Fruit fly (Drosophila melanogaster): ENCODE results near the gene Pex14.

Pex14 gene

dm6 chr3L:20798325-20798846 lies 19.8 kb downstream of the Pex14 start, which contains the start of the genes CG3698 and tzn (continued):
- no peak for TF ChIP-seq CG1621 (tag; optimal IDR thresholded peaks at IDR 0.05)
- no peak for TF ChIP-seq Ets21C (GFP tag; optimal IDR thresholded peaks at IDR 0.05)
- peak in 1 of 2 experiments; percentile 90 for TF ChIP-seq salr (GFP tag; optimal IDR thresholded peaks at IDR 0.05)
- TF ChIP-seq Hr4 (GFP tag; optimal IDR thresholded peaks at IDR 0.05): no peak
- TF ChIP-seq CG11294 (GFP tag; IDR thresholded peaks at IDR 0.05): peak; percentile 47
- TF ChIP-seq Hr38 (GFP tag; optimal IDR thresholded peaks at IDR 0.05): no peak
- TF ChIP-seq CG31627 (GFP tag; optimal IDR thresholded peaks at IDR 0.05): peak; percentile 83
- TF ChIP-seq CG8119 (GFP tag; IDR thresholded peaks at IDR 0.05): no peak
- peak; percentile 85 for TF ChIP-seq CG34406 (GFP tag; optimal IDR thresholded peaks at IDR 0.05)
- TF ChIP-seq ss (GFP tag; optimal IDR thresholded peaks at IDR 0.05): no peak
- TF ChIP-seq OdsH (GFP tag; optimal IDR thresholded peaks at IDR 0.05): no peak
- peak; percentile 75 for TF ChIP-seq CG8319 (GFP tag; optimal IDR thresholded peaks at IDR 0.05)
- TF ChIP-seq dac (GFP tag; optimal IDR thresholded peaks at IDR 0.05): peak; percentile 57
- TF ChIP-seq Eip75B (GFP tag; optimal IDR thresholded peaks at IDR 0.05): no peak
- TF ChIP-seq CG6808 (GFP tag; optimal IDR thresholded peaks at IDR 0.05): no peak
- TF ChIP-seq esn (GFP tag; optimal IDR thresholded peaks at IDR 0.05): peak; percentile 87

dm6 chr3L:20800208-20800607 lies 21.6 kb downstream of the Pex14 start, which contains the start of gene Spc105R:
Gene Spc105R, plus strand, starts transcription at chr3L:20800410.
- no peak for TF ChIP-seq Sox15 (GFP tag; optimal IDR thresholded peaks at IDR 0.05)

DNA sequence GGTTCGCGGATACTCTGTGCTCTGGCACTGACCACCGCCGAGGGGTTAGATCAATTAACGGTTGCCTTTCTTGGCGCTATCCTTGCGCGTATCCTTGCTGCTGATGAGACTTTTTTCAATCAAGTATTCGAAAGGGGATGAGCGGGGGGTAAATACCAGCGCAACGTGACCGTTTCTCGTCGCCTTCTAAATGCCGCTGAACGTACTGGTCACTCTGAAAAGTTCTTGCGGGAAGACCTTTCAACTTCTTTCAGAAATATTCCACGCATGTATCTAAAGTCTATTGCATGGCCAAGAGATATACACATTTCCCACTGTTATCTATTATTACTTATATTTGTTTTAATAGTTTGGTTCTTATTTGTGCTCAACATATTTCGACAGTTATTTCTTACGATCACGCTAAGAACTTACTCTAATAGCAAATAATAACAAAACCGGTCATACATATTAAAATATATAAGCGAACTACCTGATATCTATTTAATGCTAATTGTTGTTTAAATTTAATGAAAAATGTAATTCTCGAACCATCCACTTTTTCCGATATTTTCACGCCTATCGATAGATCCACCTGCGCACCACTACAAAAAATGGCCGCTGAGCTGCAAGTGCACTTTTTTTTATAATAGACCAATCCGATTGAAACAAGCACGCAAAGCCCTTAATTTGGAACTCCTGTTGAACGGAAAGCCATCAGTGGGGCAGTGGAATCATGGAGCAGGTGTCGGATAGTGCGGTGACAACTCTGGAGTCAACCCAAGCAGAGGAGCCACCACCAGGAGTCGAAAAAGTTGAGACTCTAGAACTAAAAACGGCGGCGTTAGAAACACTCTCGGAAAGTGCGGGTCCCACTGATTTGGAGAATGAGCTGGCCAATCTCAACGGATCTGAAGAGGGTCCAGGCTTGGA lies 30.7 kb downstream of the Pex14 start, which contains the start of the genes CG3634 and HIPP1:
TSS of gene CG3634 (minus strand) at position 185 of the 912 bp plus-strand sequence.
TSS of gene HIPP1 (plus strand) at position 582 of the 912 bp plus-strand sequence.
- TF ChIP-seq achi (GFP tag; optimal IDR thresholded peaks at IDR 0.05): no peak
- TF ChIP-seq CG34406 (GFP tag; optimal IDR thresholded peaks at IDR 0.05): no peak
- no peak for TF ChIP-seq CG6163 (GFP tag; IDR thresholded peaks at IDR 0.05)
- no peak for TF ChIP-seq net (GFP tag; optimal IDR thresholded peaks at IDR 0.05)
- TF ChIP-seq CG1621 (tag; optimal IDR thresholded peaks at IDR 0.05): peak; percentile 60
- TF ChIP-seq CG3032 (tag; optimal IDR thresholded peaks at IDR 0.05): peak; percentile 10
- TF ChIP-seq esn (GFP tag; optimal IDR thresholded peaks at IDR 0.05): peak; percentile 37
- TF ChIP-seq CG8119 (GFP tag; IDR thresholded peaks at IDR 0.05): no peak
- TF ChIP-seq lz (GFP tag; optimal IDR thresholded peaks at IDR 0.05): no peak
- TF ChIP-seq Lpt (GFP tag; optimal IDR thresholded peaks at IDR 0.05): no peak
- no peak for TF ChIP-seq dac (GFP tag; optimal IDR thresholded peaks at IDR 0.05)
- no peak for TF ChIP-seq CG6854 (GFP tag; optimal IDR thresholded peaks at IDR 0.05)
- TF ChIP-seq CG11762 (GFP tag; optimal IDR thresholded peaks at IDR 0.05; ENCODE audit: insufficient read depth): no peak
- no peak for TF ChIP-seq CG8632 (GFP tag; optimal IDR thresholded peaks at IDR 0.05)
- no peak for TF ChIP-seq Ets96B (tag; optimal IDR thresholded peaks at IDR 0.05)

DNA sequence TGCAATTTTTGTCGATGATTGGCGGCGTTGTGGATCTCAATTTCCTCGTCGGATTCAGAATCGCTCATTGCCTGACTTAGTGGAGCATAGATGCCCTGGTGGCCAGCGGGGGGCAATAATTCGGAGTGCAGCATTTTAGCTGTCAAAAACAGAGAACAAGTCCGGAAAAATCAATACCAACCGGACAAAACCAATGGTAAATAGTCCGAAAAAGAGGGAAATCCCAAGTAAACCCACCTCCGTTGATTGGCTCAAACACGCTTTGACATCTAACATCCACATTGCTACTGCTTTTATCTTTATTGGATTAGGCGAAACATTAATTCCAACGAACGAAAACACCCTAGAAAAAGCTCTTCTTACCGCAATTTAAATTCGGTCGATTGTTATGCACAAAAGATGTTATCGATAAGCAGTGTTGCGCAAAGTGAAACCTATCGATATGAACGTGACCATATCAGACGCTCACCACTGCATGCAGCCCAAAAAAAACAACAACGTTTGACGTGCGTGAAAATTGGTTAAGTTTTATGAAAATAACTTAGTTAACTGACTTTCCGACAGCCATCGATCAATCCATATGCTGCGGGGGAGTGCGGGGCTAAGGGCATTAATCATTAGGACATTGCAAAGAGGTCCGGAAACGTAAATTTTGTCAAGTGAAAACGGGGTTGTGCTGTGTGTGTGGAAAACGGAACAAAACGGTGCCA lies 37.2 kb downstream of the Pex14 start, which contains the start of the genes CG3618 and Pka-R1:
TSS of gene CG3618 (minus strand) at position 410 of the 710 bp plus-strand sequence.
TSS of gene Pka-R1 (plus strand) at position 453 of the 710 bp plus-strand sequence.
- no peak for TF ChIP-seq CG11294 (GFP tag; IDR thresholded peaks at IDR 0.05)
- peak; percentile 2 for TF ChIP-seq CG31627 (GFP tag; optimal IDR thresholded peaks at IDR 0.05)
- no peak for TF ChIP-seq topi (GFP tag; optimal IDR thresholded peaks at IDR 0.05)
- no peak for TF ChIP-seq CG16779 (tag; optimal IDR thresholded peaks at IDR 0.05)
- no peak for TF ChIP-seq cyc (GFP tag; optimal IDR thresholded peaks at IDR 0.05)
- no peak for TF ChIP-seq CG10631 (GFP tag; optimal IDR thresholded peaks at IDR 0.05)
- no peak for TF ChIP-seq Eip78C (GFP tag)
- peak; percentile 21 for TF ChIP-seq esn (GFP tag; optimal IDR thresholded peaks at IDR 0.05)
- no peak for TF ChIP-seq CG8119 (GFP tag; IDR thresholded peaks at IDR 0.05)

All from whole organism, prepupa.